Fruit fly (Drosophila melanogaster) whole organism, prepupa: ENCODE data around the gene Med.

Source experiments
- Blimp-1 ChIP-seq: fragments of 200-800 bp; sonication (Bioruptor generic); optimal IDR thresholded peaks from 3 replicates; lab custom pipeline; 2017; ENCODE audit warnings: missing biosample characterization, missing genetic modification characterization, mild to moderate bottlenecking, moderate library complexity, missing genetic modification reagents
- CG10631 ChIP-seq: fragments of 200-800 bp; sonication (Bioruptor generic); optimal IDR thresholded peaks from 2 replicates; lab custom pipeline; 2016; ENCODE audit warnings: missing biosample characterization, missing genetic modification characterization
- CG16779 ChIP-seq: fragments of 200-800 bp; sonication (Bioruptor generic); optimal IDR thresholded peaks from 3 replicates; lab custom pipeline; 2017; ENCODE audit warnings: missing biosample characterization, mild to moderate bottlenecking, missing genetic modification characterization
- Hr38 ChIP-seq: sonication (Bioruptor generic); optimal IDR thresholded peaks from 2 replicates; lab custom pipeline; 2016; ENCODE audit warnings: missing biosample characterization, missing genetic modification characterization
- Hr39 ChIP-seq: fragments of 200-800 bp; sonication (Bioruptor generic); optimal IDR thresholded peaks from 2 replicates; lab custom pipeline; 2016; ENCODE audit warnings: missing biosample characterization, missing genetic modification characterization
- Sox102F ChIP-seq: fragments of 200-800 bp; sonication (Bioruptor generic); optimal IDR thresholded peaks from 2 replicates; lab custom pipeline; 2016; ENCODE audit warnings: missing biosample characterization, mild to moderate bottlenecking, missing genetic modification characterization
- achi ChIP-seq: fragments of 200-800 bp; sonication (Bioruptor generic); optimal IDR thresholded peaks from 3 replicates; lab custom pipeline; 2016; ENCODE audit warnings: missing biosample characterization, missing genetic modification characterization
- acj6 ChIP-seq: fragments of 200-800 bp; sonication (Bioruptor generic); optimal IDR thresholded peaks from 3 replicates; lab custom pipeline; 2016; ENCODE audit warnings: missing biosample characterization, missing genetic modification characterization
- dsx ChIP-seq: fragments of 200-800 bp; optimal IDR thresholded peaks from 3 replicates; lab custom pipeline; 2019; ENCODE audit warnings: missing biosample characterization, mild to moderate bottlenecking, missing genetic modification characterization, moderate library complexity; ENCODE audit not compliant: poor library complexity, severe bottlenecking
- fd59A ChIP-seq: fragments of 200-800 bp; sonication (Bioruptor generic); optimal IDR thresholded peaks from 2 replicates; lab custom pipeline; 2017; ENCODE audit warnings: missing biosample characterization, mild to moderate bottlenecking, missing genetic modification characterization, missing genetic modification reagents
- fkh ChIP-seq: fragments of 200-800 bp; sonication (Bioruptor generic); optimal IDR thresholded peaks from 3 replicates; lab custom pipeline; 2017; ENCODE audit warnings: missing biosample characterization, mild to moderate bottlenecking, missing genetic modification characterization, moderate library complexity
- ss ChIP-seq, 2 experiments: fragments of 200-800 bp; sonication (Bioruptor generic); optimal IDR thresholded peaks; 2 replicates in 1 of 2; 3 replicates in 1 of 2; lab custom pipeline; 2017 to 2018; ENCODE audit warnings: mild to moderate bottlenecking in 2 of 2, missing biosample characterization in 2 of 2, missing genetic modification characterization in 2 of 2, moderate library complexity in 1 of 2
- vri ChIP-seq: fragments of 200-800 bp; sonication (Bioruptor generic); optimal IDR thresholded peaks from 3 replicates; lab custom pipeline; 2016; ENCODE audit warnings: missing biosample characterization, mild to moderate bottlenecking, missing genetic modification characterization

DNA sequence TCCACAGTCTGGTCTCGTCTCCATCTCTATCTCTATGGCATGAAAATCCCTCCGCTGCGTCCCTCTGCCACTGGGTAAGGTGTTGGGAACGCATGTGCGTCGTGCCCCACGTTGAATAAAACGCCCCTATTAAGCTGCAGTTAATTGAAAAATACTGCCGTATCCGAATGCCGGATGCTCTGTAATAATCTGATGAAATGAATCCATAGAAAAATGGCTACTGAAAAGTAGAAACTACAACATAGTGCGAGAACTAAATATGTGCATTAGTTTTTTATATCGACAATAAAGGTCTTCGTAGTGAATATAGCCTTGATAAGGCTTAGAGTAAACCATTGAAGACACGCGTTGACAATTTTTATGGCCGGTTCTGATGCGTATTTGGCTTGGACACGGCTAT lies 44.1 kb upstream of the Med start:
- TF ChIP-seq Blimp-1 (GFP tag; lab: Kevin White, UChicago): no peak
- TF ChIP-seq achi (GFP tag; lab: Kevin White, UChicago): peak; percentile 69
- no peak for TF ChIP-seq Sox102F (GFP tag; lab: Kevin White, UChicago)
- TF ChIP-seq CG10631 (GFP tag; lab: Kevin White, UChicago): peak; percentile 85
- TF ChIP-seq Hr39 (GFP tag; lab: Kevin White, UChicago): no peak
- peak; percentile 62 for TF ChIP-seq CG16779 (tag; lab: Kevin White, UChicago)
- TF ChIP-seq dsx (GFP tag; lab: Kevin White, UChicago): peak; percentile 84
- peak; percentile 75 for TF ChIP-seq fd59A
- TF ChIP-seq ss (GFP tag; optimal IDR thresholded peaks at IDR 0.05; lab: Kevin White, UChicago): peak; percentile 81 to 82
- TF ChIP-seq fkh (GFP tag; lab: Kevin White, UChicago): no peak
- no peak for TF ChIP-seq vri (GFP tag; lab: Kevin White, UChicago)
- no peak for TF ChIP-seq Hr38 (GFP tag; lab: Kevin White, UChicago)
- TF ChIP-seq acj6 (GFP tag; lab: Kevin White, UChicago): peak; percentile 53
